Fruit fly (Drosophila melanogaster) whole organism, pupa: ENCODE results near the gene MED10.

Source experiments
- CG10348 ChIP-seq: fragments of 200-800 bp; sonication (Bioruptor generic); IDR thresholded peaks from 2 replicates; pipeline ENCODE4 v1.3.6; 2022; ENCODE audit warnings: missing biosample characterization, missing genetic modification characterization
- CG14655 ChIP-seq: fragments of 200-800 bp; sonication (Bioruptor generic); optimal IDR thresholded peaks from 3 replicates; lab custom pipeline; 2017; ENCODE audit warnings: mild to moderate bottlenecking, missing biosample characterization, missing genetic modification reagents, missing genetic modification characterization
- CG15710 ChIP-seq: fragments of 200-800 bp; sonication (Bioruptor generic); optimal IDR thresholded peaks from 2 replicates; lab custom pipeline; 2018; ENCODE audit warnings: missing biosample characterization, mild to moderate bottlenecking, missing genetic modification characterization, moderate library complexity
- CG17806 ChIP-seq: fragments of 200-800 bp; sonication (Bioruptor generic); optimal IDR thresholded peaks from 2 replicates; lab custom pipeline; 2018; ENCODE audit warnings: missing biosample characterization, mild to moderate bottlenecking, missing genetic modification characterization, moderate library complexity
- CG32121 ChIP-seq: fragments of 200-800 bp; sonication (Bioruptor generic); IDR thresholded peaks from 2 replicates; pipeline ENCODE4 v1.3.6; 2022; ENCODE audit warnings: missing biosample characterization, missing genetic modification characterization
- CG34367 ChIP-seq: fragments of 200-800 bp; sonication (Bioruptor generic); optimal IDR thresholded peaks from 2 replicates; lab custom pipeline; 2018; ENCODE audit warnings: missing biosample characterization, mild to moderate bottlenecking, missing genetic modification characterization
- CG8159 ChIP-seq: fragments of 200-800 bp; sonication (Bioruptor generic); optimal IDR thresholded peaks from 3 replicates; lab custom pipeline; 2018; ENCODE audit warnings: missing biosample characterization, mild to moderate bottlenecking, missing genetic modification characterization, moderate library complexity
- D1 ChIP-seq: fragments of 200-800 bp; sonication (Bioruptor generic); optimal IDR thresholded peaks from 2 replicates; lab custom pipeline; 2018; ENCODE audit warnings: missing biosample characterization, mild to moderate bottlenecking, missing genetic modification characterization, moderate library complexity
- Ets98B ChIP-seq: fragments of 200-800 bp; sonication (Bioruptor generic); IDR thresholded peaks from 2 replicates; pipeline ENCODE4 v1.3.6; 2022; ENCODE audit warnings: missing biosample characterization, missing genetic modification characterization
- Pif1A ChIP-seq: fragments of 200-800 bp; sonication (Bioruptor generic); optimal IDR thresholded peaks from 3 replicates; lab custom pipeline; 2016; ENCODE audit warnings: missing biosample characterization, missing genetic modification characterization
- Pif1B ChIP-seq: fragments of 200-800 bp; sonication (Bioruptor generic); optimal IDR thresholded peaks from 3 replicates; lab custom pipeline; 2016; ENCODE audit warnings: missing biosample characterization, missing genetic modification characterization
- fd96Ca ChIP-seq: fragments of 200-800 bp; sonication (Bioruptor generic); IDR thresholded peaks from 3 replicates; pipeline ENCODE4 v1.3.6; 2022; ENCODE audit warnings: missing biosample characterization, missing genetic modification characterization
- gl ChIP-seq: fragments of 200-800 bp; sonication (Bioruptor generic); optimal IDR thresholded peaks from 2 replicates; lab custom pipeline; 2018; ENCODE audit warnings: missing biosample characterization, mild to moderate bottlenecking, missing genetic modification characterization

The MED10 gene

dm6 chr3L:16281880-16282556 is 50.1 kb downstream of the MED10 start, which contains the start of gene CG13049:
Gene CG13049, minus strand, starts transcription at chr3L:16281930.
- TF ChIP-seq CG32121 (GFP tag; lab: Robert Waterston, UW) (no peak), Pif1B (GFP tag; lab: Kevin White, UChicago) (no peak), CG10348 (GFP tag; lab: Robert Waterston, UW) (no peak), Pif1A (GFP tag; lab: Kevin White, UChicago) (no peak), CG17806 (no peak), fd96Ca (GFP tag; lab: Robert Waterston, UW) (no peak), CG15710 (tag; lab: Kevin White, UChicago) (no peak), Ets98B (GFP tag; lab: Robert Waterston, UW) (no peak), CG34367 (tag; lab: Kevin White, UChicago) (no peak), CG14655 (GFP tag; lab: Kevin White, UChicago) (no peak), D1 (tag; lab: Kevin White, UChicago) (no peak), CG8159 (tag; lab: Kevin White, UChicago) (no peak), gl (no peak)
